Worm (Caenorhabditis elegans) whole organism, L3 larva: Measurements from ENCODE around the gene klp-3.

Experiments used
- aly-2 ChIP-seq: fragments of 150-350 bp; optimal IDR thresholded peaks from 2 replicates; lab custom pipeline; 2014; ENCODE audit warnings: missing biosample characterization, missing genetic modification characterization
- egl-27 ChIP-seq: sonication (generic microtip); optimal IDR thresholded peaks from 4 replicates; lab custom pipeline; 2017; ENCODE audit warnings: missing biosample characterization, missing genetic modification reagents, missing genetic modification characterization
- fos-1 ChIP-seq: fragments of 150-350 bp; optimal IDR thresholded peaks from 2 replicates; lab custom pipeline; 2014; ENCODE audit warnings: missing biosample characterization, missing genetic modification characterization

DNA sequence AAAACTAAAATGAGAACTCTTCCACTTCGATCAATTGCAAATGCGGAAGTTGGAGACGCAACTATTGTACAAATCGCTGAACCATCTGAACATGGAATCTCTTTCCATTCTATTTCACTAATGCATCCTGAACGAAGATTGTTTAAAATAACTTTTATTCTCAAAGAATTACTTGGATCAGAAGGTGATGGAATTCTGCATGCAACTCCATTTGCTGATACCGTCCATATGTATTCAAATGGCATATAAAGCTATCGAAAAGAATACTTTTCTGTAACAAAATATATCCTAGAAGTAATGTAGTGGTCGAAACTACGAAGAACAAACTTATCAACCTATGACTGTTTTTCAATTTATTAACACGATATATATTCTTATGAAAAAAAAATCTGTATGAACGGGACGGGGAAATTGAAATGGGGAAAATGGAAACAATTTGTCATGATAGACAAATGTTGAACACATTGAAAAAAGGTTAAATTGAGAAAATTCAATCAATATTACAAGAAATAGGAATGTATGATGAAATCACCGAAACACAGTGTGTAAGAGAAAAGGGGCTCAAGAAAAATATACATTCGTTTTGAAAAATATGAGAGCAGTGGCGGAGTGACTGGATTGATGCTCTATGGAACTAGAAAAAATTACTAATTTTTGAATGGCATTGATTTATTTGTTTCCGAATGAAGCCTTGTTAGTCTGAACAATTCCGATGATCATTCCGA, 35.8 kb downstream of the klp-3 start, which contains the start of gene T01H3.2:
- TF ChIP-seq egl-27 (tag; lab: Kevin White, UChicago) = no peak
- no peak for TF ChIP-seq fos-1
- TF ChIP-seq aly-2 (tag; lab: Kevin White, UChicago) = no peak
